Worm (Caenorhabditis elegans) whole organism, mixed stage, embryonic: Measurements from ENCODE around the gene cutl-21.
A peak's percentile ranks its signal among the peaks of the same experiment; 100 is the strongest.

Experiments used
- bed-3 ChIP-seq: fragments of 200-800 bp; sonication (Bioruptor generic); optimal IDR thresholded peaks from 3 replicates; lab custom pipeline; 2018; ENCODE audit warnings: mild to moderate bottlenecking, missing genetic modification characterization, moderate library complexity, missing compliant biosample characterization
- blmp-1 ChIP-seq: fragments of 150-350 bp; optimal IDR thresholded peaks from 2 replicates; lab custom pipeline; 2014; ENCODE audit warnings: missing biosample characterization, missing genetic modification characterization
- ceh-43 ChIP-seq: fragments of 200-800 bp; sonication (Bioruptor generic); optimal IDR thresholded peaks from 2 replicates; lab custom pipeline; 2018; ENCODE audit warnings: mild to moderate bottlenecking, missing genetic modification characterization, moderate library complexity, missing compliant biosample characterization
- ceh-83 ChIP-seq: fragments of 200-800 bp; sonication (Bioruptor generic); optimal IDR thresholded peaks from 2 replicates; lab custom pipeline; 2018; ENCODE audit warnings: mild to moderate bottlenecking, missing genetic modification characterization, missing compliant biosample characterization
- ces-1 ChIP-seq: fragments of 150-350 bp; optimal IDR thresholded peaks from 2 replicates; lab custom pipeline; 2014; ENCODE audit warnings: missing biosample characterization, missing genetic modification reagents, missing genetic modification characterization
- cnd-1 ChIP-seq: fragments of 200-800 bp; sonication (Bioruptor generic); optimal IDR thresholded peaks from 2 replicates; lab custom pipeline; 2018; ENCODE audit warnings: mild to moderate bottlenecking, missing genetic modification characterization, missing compliant biosample characterization
- elt-1 ChIP-seq: sonication (generic microtip); optimal IDR thresholded peaks from 2 replicates; lab custom pipeline; 2017; ENCODE audit warnings: missing genetic modification characterization, mild to moderate bottlenecking, missing compliant biosample characterization, antibody characterized with exemption, moderate library complexity, borderline replicate concordance; ENCODE audit not compliant: insufficient read depth
- flh-1 ChIP-seq: fragments of 200-800 bp; sonication (Bioruptor generic); optimal IDR thresholded peaks from 2 replicates; lab custom pipeline; 2018; ENCODE audit warnings: mild to moderate bottlenecking, missing genetic modification characterization, moderate library complexity, missing compliant biosample characterization
- ham-2 ChIP-seq: fragments of 200-800 bp; sonication (Bioruptor generic); optimal IDR thresholded peaks from 2 replicates; lab custom pipeline; 2018; ENCODE audit warnings: mild to moderate bottlenecking, missing genetic modification characterization, missing compliant biosample characterization
- hlh-1 ChIP-seq: fragments of 150-350 bp; optimal IDR thresholded peaks from 2 replicates; lab custom pipeline; 2014; ENCODE audit warnings: missing biosample characterization, missing genetic modification reagents, missing genetic modification characterization
- lin-13 ChIP-seq: fragments of 150-350 bp; optimal IDR thresholded peaks from 2 replicates; lab custom pipeline; 2014; ENCODE audit warnings: missing biosample characterization, missing genetic modification characterization
- lin-32 ChIP-seq: fragments of 200-800 bp; sonication (Bioruptor generic); optimal IDR thresholded peaks from 2 replicates; lab custom pipeline; 2018; ENCODE audit warnings: mild to moderate bottlenecking, missing genetic modification characterization, missing compliant biosample characterization
- lsy-2 ChIP-seq: fragments of 150-350 bp; optimal IDR thresholded peaks from 2 replicates; lab custom pipeline; 2014; ENCODE audit warnings: missing biosample characterization, missing genetic modification characterization
- mep-1 ChIP-seq: fragments of 150-350 bp; optimal IDR thresholded peaks from 2 replicates; lab custom pipeline; 2017; ENCODE audit warnings: missing biosample characterization, missing genetic modification reagents, missing genetic modification characterization, inconsistent platforms
- mls-2 ChIP-seq: sonication (generic microtip); optimal IDR thresholded peaks from 2 replicates; lab custom pipeline; 2016; ENCODE audit warnings: mild to moderate bottlenecking, missing genetic modification characterization, moderate library complexity, missing compliant biosample characterization
- nhr-28 ChIP-seq: fragments of 150-350 bp; optimal IDR thresholded peaks from 2 replicates; lab custom pipeline; 2014; ENCODE audit warnings: missing biosample characterization, missing genetic modification characterization
- pha-4 ChIP-seq: fragments of 150-350 bp; optimal IDR thresholded peaks from 2 replicates; lab custom pipeline; 2018; ENCODE audit warnings: missing biosample characterization, missing genetic modification reagents, missing genetic modification characterization
- snpc-4 ChIP-seq: fragments of 150-350 bp; optimal IDR thresholded peaks from 2 replicates; lab custom pipeline; 2014; ENCODE audit warnings: missing biosample characterization, missing genetic modification characterization
- tbx-8 ChIP-seq: fragments of 200-800 bp; sonication (Bioruptor generic); optimal IDR thresholded peaks from 2 replicates; lab custom pipeline; 2018; ENCODE audit warnings: mild to moderate bottlenecking, missing genetic modification characterization, moderate library complexity, missing compliant biosample characterization
- unc-120 ChIP-seq: sonication (generic microtip); optimal IDR thresholded peaks from 2 replicates; lab custom pipeline; 2017; ENCODE audit warnings: missing genetic modification characterization, missing compliant biosample characterization; ENCODE audit not compliant: poor library complexity, severe bottlenecking
- unc-62 ChIP-seq: fragments of 150-350 bp; optimal IDR thresholded peaks from 2 replicates; lab custom pipeline; 2014; ENCODE audit warnings: missing biosample characterization, missing genetic modification reagents, missing genetic modification characterization
- ztf-11 ChIP-seq: fragments of 150-350 bp; optimal IDR thresholded peaks from 2 replicates; lab custom pipeline; 2014; ENCODE audit warnings: missing biosample characterization, missing genetic modification characterization

The cutl-21 gene

DNA sequence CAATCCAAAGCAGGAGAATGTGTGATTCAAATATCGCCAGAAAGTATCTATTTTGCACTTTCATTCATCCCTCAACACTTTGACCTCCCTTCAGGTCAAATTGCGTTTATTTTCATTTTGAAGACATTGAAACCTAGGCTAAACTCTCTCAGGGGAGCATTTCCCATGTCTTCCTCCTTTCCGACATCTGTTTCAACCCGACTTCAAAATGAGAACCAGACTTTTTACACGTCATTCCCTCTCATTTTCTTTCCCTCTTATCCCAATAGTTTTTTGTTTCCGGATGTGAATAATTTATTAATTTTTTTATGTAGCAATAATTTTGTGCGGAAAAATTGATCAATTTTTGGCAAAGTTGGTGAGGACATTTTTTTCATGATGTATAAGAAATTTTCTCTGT lies 48.8 kb downstream of the cutl-21 start:
- TF ChIP-seq ham-2 (GFP tag; lab: Kevin White, UChicago) (no peak), mep-1 (tag; lab: Kevin White, UChicago) (no peak), unc-62 (GFP tag; lab: Kevin White, UChicago) (no peak), ceh-83 (GFP tag; lab: Kevin White, UChicago) (no peak), cnd-1 (tag; lab: Kevin White, UChicago) (no peak), pha-4 (no peak), tbx-8 (no peak), flh-1 (GFP tag; lab: Kevin White, UChicago) (no peak), bed-3 (no peak), snpc-4 (tag; lab: Kevin White, UChicago) (no peak), nhr-28 (tag; lab: Kevin White, UChicago) (no peak), ztf-11 (no peak), blmp-1 (no peak), lsy-2 (tag; lab: Kevin White, UChicago) (no peak), mls-2 (no peak), hlh-1 (tag; lab: Kevin White, UChicago) (no peak), ceh-43 (GFP tag; lab: Kevin White, UChicago) (no peak)
- TF ChIP-seq, all 35 proteins: peak for 0

DNA sequence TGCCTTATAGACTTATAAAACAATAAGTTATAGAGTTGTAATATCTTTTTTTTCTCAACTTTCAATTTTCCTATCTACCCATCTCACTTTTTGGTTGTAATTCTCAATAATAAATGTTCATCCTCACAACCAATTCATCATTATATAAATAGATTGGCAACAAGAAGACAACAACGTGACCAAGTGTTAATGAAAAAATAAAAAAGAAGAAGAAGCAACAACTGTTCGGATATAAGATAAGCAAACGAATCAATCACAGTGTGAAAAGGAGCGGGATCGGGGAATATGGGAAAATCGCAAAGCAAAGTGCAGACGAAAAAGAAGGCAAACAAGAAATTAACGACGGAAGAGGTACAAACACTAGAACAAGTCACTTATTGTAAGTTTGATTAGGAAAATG lies 49.8 kb downstream of the cutl-21 start, which contains the start of gene ncs-3:
ncs-3 (plus strand) TSS at position 153 of the 400 bp plus-strand sequence.
- TF ChIP-seq pha-4 (no peak), lin-13 (tag; lab: Kevin White, UChicago) (no peak), hlh-1 (tag; lab: Kevin White, UChicago) (peak; percentile 36), lin-32 (GFP tag; lab: Kevin White, UChicago) (no peak), unc-120 (tag; lab: Kevin White, UChicago) (peak; percentile 62), unc-62 (GFP tag; lab: Kevin White, UChicago) (peak; percentile 71), ham-2 (GFP tag; lab: Kevin White, UChicago) (no peak)

DNA sequence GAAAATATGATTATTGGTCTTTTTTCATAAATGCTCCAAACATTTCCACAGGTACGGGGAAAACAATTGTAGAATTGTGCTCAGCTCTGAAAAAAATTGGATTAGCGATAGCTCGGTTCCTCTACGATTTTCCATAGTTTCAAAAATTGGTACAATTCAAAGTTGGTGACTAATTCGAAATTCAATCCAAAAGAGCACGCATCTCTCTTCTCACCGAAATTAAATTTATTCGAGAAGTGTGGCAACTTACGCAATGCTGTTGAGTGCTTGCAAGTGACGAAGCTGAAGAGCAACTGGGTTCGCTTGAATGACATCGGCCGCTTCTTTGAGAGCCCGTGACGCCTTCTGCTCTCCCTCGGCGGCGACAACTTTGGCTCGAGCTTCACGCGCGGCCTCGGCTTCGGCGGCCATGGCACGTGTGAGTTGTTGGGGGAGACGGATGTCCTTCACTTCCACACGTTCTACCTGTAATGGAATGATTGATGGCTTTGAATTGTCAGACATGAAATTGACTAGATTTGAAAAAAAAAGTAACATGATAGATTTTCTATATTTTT lies 53.8 kb downstream of the cutl-21 start:
- TF ChIP-seq elt-1 (tag; lab: Kevin White, UChicago), result no peak
- peak; percentile 95 for TF ChIP-seq ces-1 (GFP tag; lab: Kevin White, UChicago)
- no peak for TF ChIP-seq ceh-83 (GFP tag; lab: Kevin White, UChicago)
